Worm (Caenorhabditis elegans): ENCODE data around the gene C16E9.1.

- TF ChIP-seq odd-2 (tag; optimal IDR thresholded peaks at IDR 0.05) (no peak), pqm-1 (tag; optimal IDR thresholded peaks at IDR 0.05) (no peak), unc-55 (GFP tag; optimal IDR thresholded peaks at IDR 0.05) (no peak), ceh-2 (tag; optimal IDR thresholded peaks at IDR 0.05) (no peak)
These were observed 13.1 kb upstream of the C16E9.1 start for ce11 chrX:6926952-6927351.

Measured in whole organism, late embryonic.